Fruit fly (Drosophila melanogaster): ENCODE data around the gene CG32816.

Gene CG32816

dm6 chrX:470626-471025 is at the start of gene CG32816:
TSS of gene CG32816 (minus strand) at chrX:470726.
- TF ChIP-seq pan (optimal IDR thresholded peaks at IDR 0.05) (no peak), CG8478 (optimal IDR thresholded peaks at IDR 0.05) (no peak), EcR (GFP tag; optimal IDR thresholded peaks at IDR 0.05) (no peak), usp (GFP tag; optimal IDR thresholded peaks at IDR 0.05) (no peak), Dll (optimal IDR thresholded peaks at IDR 0.05) (no peak), psq (optimal IDR thresholded peaks at IDR 0.05) (no peak)

- TF ChIP-seq EcR (GFP tag; optimal IDR thresholded peaks at IDR 0.05) (no peak), Dll (optimal IDR thresholded peaks at IDR 0.05) (no peak), pan (optimal IDR thresholded peaks at IDR 0.05) (no peak), psq (optimal IDR thresholded peaks at IDR 0.05) (no peak), CG8478 (optimal IDR thresholded peaks at IDR 0.05) (no peak), usp (GFP tag; optimal IDR thresholded peaks at IDR 0.05) (no peak)
Measured at dm6 chrX:518858-519257, 48.3 kb upstream of the CG32816 start.

- TF ChIP-seq EcR (GFP tag; optimal IDR thresholded peaks at IDR 0.05) (no peak), CG8478 (optimal IDR thresholded peaks at IDR 0.05) (no peak), usp (GFP tag; optimal IDR thresholded peaks at IDR 0.05) (no peak), psq (optimal IDR thresholded peaks at IDR 0.05) (no peak)
Measured at dm6 chrX:515676-516075, 45.1 kb upstream of the CG32816 start.

dm6 chrX:512527-512926 is 42.0 kb upstream of the CG32816 start:
- TF ChIP-seq psq (optimal IDR thresholded peaks at IDR 0.05) (no peak), CG8478 (optimal IDR thresholded peaks at IDR 0.05) (no peak), usp (GFP tag; optimal IDR thresholded peaks at IDR 0.05) (no peak), Dll (optimal IDR thresholded peaks at IDR 0.05) (no peak), pan (optimal IDR thresholded peaks at IDR 0.05) (no peak), EcR (GFP tag; optimal IDR thresholded peaks at IDR 0.05) (no peak)

dm6 chrX:510528-510927 is 40.0 kb upstream of the CG32816 start:
- TF ChIP-seq pan (optimal IDR thresholded peaks at IDR 0.05) (no peak), CG8478 (optimal IDR thresholded peaks at IDR 0.05) (no peak), psq (optimal IDR thresholded peaks at IDR 0.05) (no peak), EcR (GFP tag; optimal IDR thresholded peaks at IDR 0.05) (no peak), Dll (optimal IDR thresholded peaks at IDR 0.05) (no peak), usp (GFP tag; optimal IDR thresholded peaks at IDR 0.05) (no peak)

- TF ChIP-seq Dll (optimal IDR thresholded peaks at IDR 0.05) (no peak), EcR (GFP tag; optimal IDR thresholded peaks at IDR 0.05) (no peak), usp (GFP tag; optimal IDR thresholded peaks at IDR 0.05) (no peak), pan (optimal IDR thresholded peaks at IDR 0.05) (no peak), psq (optimal IDR thresholded peaks at IDR 0.05) (no peak), CG8478 (optimal IDR thresholded peaks at IDR 0.05) (no peak)
Measured at dm6 chrX:509117-509516, 38.6 kb upstream of the CG32816 start, which contains the start of gene arg. TSS of gene arg (plus strand) at chrX:509435.

dm6 chrX:499589-500041 is 29.1 kb upstream of the CG32816 start:
- TF ChIP-seq Dll (optimal IDR thresholded peaks at IDR 0.05) (no peak), pan (optimal IDR thresholded peaks at IDR 0.05) (no peak), usp (GFP tag; optimal IDR thresholded peaks at IDR 0.05) (no peak), CG8478 (optimal IDR thresholded peaks at IDR 0.05) (no peak)

- no peak for TF ChIP-seq EcR (GFP tag; optimal IDR thresholded peaks at IDR 0.05)
Measured at dm6 chrX:498924-499588, 28.5 kb upstream of the CG32816 start.

- TF ChIP-seq pan (optimal IDR thresholded peaks at IDR 0.05) (no peak), psq (optimal IDR thresholded peaks at IDR 0.05) (no peak), CG8478 (optimal IDR thresholded peaks at IDR 0.05) (no peak)
Measured at dm6 chrX:498434-498833, 27.9 kb upstream of the CG32816 start.

dm6 chrX:497425-497824 is 26.9 kb upstream of the CG32816 start:
- no peak for TF ChIP-seq psq (optimal IDR thresholded peaks at IDR 0.05)
- no peak for TF ChIP-seq pan (optimal IDR thresholded peaks at IDR 0.05)
- no peak for TF ChIP-seq Dll (optimal IDR thresholded peaks at IDR 0.05)
- no peak for TF ChIP-seq EcR (GFP tag; optimal IDR thresholded peaks at IDR 0.05)
- TF ChIP-seq usp (GFP tag; optimal IDR thresholded peaks at IDR 0.05), result no peak
- TF ChIP-seq CG8478 (optimal IDR thresholded peaks at IDR 0.05), result no peak

- TF ChIP-seq Dll (optimal IDR thresholded peaks at IDR 0.05), result no peak
- no peak for TF ChIP-seq usp (GFP tag; optimal IDR thresholded peaks at IDR 0.05)
- TF ChIP-seq psq (optimal IDR thresholded peaks at IDR 0.05), result no peak
- TF ChIP-seq CG8478 (optimal IDR thresholded peaks at IDR 0.05), result no peak
- TF ChIP-seq EcR (GFP tag; optimal IDR thresholded peaks at IDR 0.05), result no peak
- TF ChIP-seq pan (optimal IDR thresholded peaks at IDR 0.05), result no peak
Measured at dm6 chrX:496326-496725, 25.8 kb upstream of the CG32816 start, which contains the start of gene svr. TSS of gene svr (plus strand) at chrX:496446.

dm6 chrX:494607-495006 is 24.1 kb upstream of the CG32816 start, which contains the start of gene CG17778:
TSS of gene CG17778 (plus strand) at chrX:494614.
- TF ChIP-seq usp (GFP tag; optimal IDR thresholded peaks at IDR 0.05), result no peak
- no peak for TF ChIP-seq EcR (GFP tag; optimal IDR thresholded peaks at IDR 0.05)
- no peak for TF ChIP-seq psq (optimal IDR thresholded peaks at IDR 0.05)
- no peak for TF ChIP-seq Dll (optimal IDR thresholded peaks at IDR 0.05)
- TF ChIP-seq CG8478 (optimal IDR thresholded peaks at IDR 0.05), result no peak
- TF ChIP-seq pan (optimal IDR thresholded peaks at IDR 0.05), result no peak

dm6 chrX:494191-494554 is 23.6 kb upstream of the CG32816 start:
- no peak for TF ChIP-seq CG8478 (optimal IDR thresholded peaks at IDR 0.05)
- TF ChIP-seq usp (GFP tag; optimal IDR thresholded peaks at IDR 0.05), result no peak
- TF ChIP-seq pan (optimal IDR thresholded peaks at IDR 0.05), result no peak
- TF ChIP-seq psq (optimal IDR thresholded peaks at IDR 0.05), result no peak
- TF ChIP-seq EcR (GFP tag; optimal IDR thresholded peaks at IDR 0.05), result no peak
- no peak for TF ChIP-seq Dll (optimal IDR thresholded peaks at IDR 0.05)
